Worm (Caenorhabditis elegans): ENCODE results near the gene col-115.
A peak's percentile ranks its signal among the peaks of the same experiment; 100 is the strongest.

Gene col-115

DNA sequence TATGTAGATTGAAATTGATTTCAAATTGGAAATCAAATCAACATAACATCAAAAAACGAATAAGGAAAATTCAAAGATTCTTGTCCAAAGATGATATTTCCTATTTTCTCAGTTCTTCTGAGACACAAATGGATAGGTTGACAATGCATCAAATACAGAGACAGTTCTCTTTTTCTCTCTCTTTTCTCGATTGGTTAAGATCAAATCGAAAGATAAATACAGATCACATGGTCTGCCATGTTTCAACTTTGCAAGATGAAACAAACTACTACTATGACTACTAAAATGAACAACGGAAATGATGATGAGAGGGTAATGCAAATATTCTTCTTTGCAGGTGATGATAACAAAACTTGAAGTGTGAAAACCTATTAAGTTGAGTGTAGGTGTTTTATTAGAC, 48.0 kb downstream of the col-115 start:
- TF ChIP-seq zfp-2 (tag; optimal IDR thresholded peaks at IDR 0.05) (no peak), mes-2 (tag; optimal IDR thresholded peaks at IDR 0.05; ENCODE audit: poor library complexity, severe bottlenecking) (no peak), tag-97 (GFP tag; IDR thresholded peaks at IDR 0.05) (no peak), T20F7.1 (GFP tag; optimal IDR thresholded peaks at IDR 0.05) (no peak), gei-8 (GFP tag; optimal IDR thresholded peaks at IDR 0.05) (no peak), ZK337.2 (GFP tag; IDR thresholded peaks at IDR 0.05) (no peak), ama-1 (optimal IDR thresholded peaks at IDR 0.05) (no peak), egl-43 (GFP tag; IDR thresholded peaks at IDR 0.05) (no peak), dve-1 (tag; optimal IDR thresholded peaks at IDR 0.05; ENCODE audit: insufficient read depth) (no peak), lin-39 (tag; optimal IDR thresholded peaks at IDR 0.05) (no peak), daf-16 (GFP tag; optimal IDR thresholded peaks at IDR 0.05) (no peak), daf-16 (tag; optimal IDR thresholded peaks at IDR 0.05) (no peak), ceh-28 (tag; optimal IDR thresholded peaks at IDR 0.05) (no peak), nhr-76 (tag; optimal IDR thresholded peaks at IDR 0.05) (no peak), lim-7 (GFP tag; IDR thresholded peaks at IDR 0.05) (no peak), unc-39 (tag; optimal IDR thresholded peaks at IDR 0.05) (no peak), mdl-1 (tag; optimal IDR thresholded peaks at IDR 0.05) (peak in 1 of 2 experiments; percentile 40), ceh-62 (tag; optimal IDR thresholded peaks at IDR 0.05) (no peak), dmd-6 (GFP tag; IDR thresholded peaks at IDR 0.05) (peak; percentile 33; the same call in 1 of the 2 replicates), T26A8.4 (GFP tag; IDR thresholded peaks at IDR 0.05) (no peak), aly-2 (tag; optimal IDR thresholded peaks at IDR 0.05) (no peak), mxl-3 (GFP tag; optimal IDR thresholded peaks at IDR 0.05) (peak; percentile 2), ceh-32 (tag; optimal IDR thresholded peaks at IDR 0.05; ENCODE audit: poor library complexity) (no peak), nhr-48 (tag; optimal IDR thresholded peaks at IDR 0.05) (no peak), zip-2 (tag; optimal IDR thresholded peaks at IDR 0.05) (no peak), lsy-2 (tag; optimal IDR thresholded peaks at IDR 0.05) (peak in 1 of 2 experiments; percentile 12), F37D6.2 (tag; optimal IDR thresholded peaks at IDR 0.05) (no peak), pqm-1 (tag; optimal IDR thresholded peaks at IDR 0.05) (no peak), F10B5.3 (tag; optimal IDR thresholded peaks at IDR 0.05) (no peak), ceh-20 (GFP tag; IDR thresholded peaks at IDR 0.05) (no peak), unc-62 (GFP tag; optimal IDR thresholded peaks at IDR 0.05 in 1 of 2) (peak in 1 of 2 experiments; percentile 73), unc-62 (tag; optimal IDR thresholded peaks at IDR 0.05) (no peak), ZK546.5 (tag; optimal IDR thresholded peaks at IDR 0.05) (no peak), mep-1 (tag; optimal IDR thresholded peaks at IDR 0.05) (peak; percentile 34), Y48G9A.11 (GFP tag; IDR thresholded peaks at IDR 0.05) (no peak), hif-1 (tag; optimal IDR thresholded peaks at IDR 0.05) (no peak), zag-1 (tag; optimal IDR thresholded peaks at IDR 0.05) (no peak), dpl-1 (GFP tag; optimal IDR thresholded peaks at IDR 0.05) (no peak), spr-3 (GFP tag; optimal IDR thresholded peaks at IDR 0.05) (no peak), lin-38 (GFP tag; IDR thresholded peaks at IDR 0.05) (no peak), ces-1 (GFP tag; optimal IDR thresholded peaks at IDR 0.05) (no peak), vab-7 (GFP tag; IDR thresholded peaks at IDR 0.05) (no peak), nhr-102 (tag; optimal IDR thresholded peaks at IDR 0.05) (no peak), rbr-2 (tag; optimal IDR thresholded peaks at IDR 0.05) (no peak), nhr-28 (tag; optimal IDR thresholded peaks at IDR 0.05) (peak; percentile 77), lin-15B (tag; optimal IDR thresholded peaks at IDR 0.05) (no peak), nhr-77 (tag; optimal IDR thresholded peaks at IDR 0.05) (peak; percentile 17), daf-12 (tag; optimal IDR thresholded peaks at IDR 0.05) (no peak), lin-1 (GFP tag; IDR thresholded peaks at IDR 0.05) (no peak), fkh-10 (GFP tag; optimal IDR thresholded peaks at IDR 0.05) (no peak), duxl-1 (tag; optimal IDR thresholded peaks at IDR 0.05; ENCODE audit: poor library complexity) (no peak), nhr-237 (tag; optimal IDR thresholded peaks at IDR 0.05) (no peak), snpc-1.2 (GFP tag; IDR thresholded peaks at IDR 0.05) (no peak)

Measured in whole organism, L4 larva.